Worm (Caenorhabditis elegans): ENCODE results near the gene F17C11.2.

The F17C11.2 gene

ce11 chrV:10958322-10958900, 10.4 kb downstream of the F17C11.2 start, which contains the start of gene pigt-1:
TSS of gene pigt-1 (minus strand) at chrV:10958821.
- TF ChIP-seq M03D4.4 (tag; optimal IDR thresholded peaks at IDR 0.05) (no peak), nhr-12 (tag; optimal IDR thresholded peaks at IDR 0.05) (no peak), drap-1 (GFP tag; optimal IDR thresholded peaks at IDR 0.05) (no peak), lsy-2 (tag; optimal IDR thresholded peaks at IDR 0.05) (no peak), ceh-43 (GFP tag; optimal IDR thresholded peaks at IDR 0.05) (no peak), tbx-8 (GFP tag; optimal IDR thresholded peaks at IDR 0.05) (no peak), lin-13 (tag; optimal IDR thresholded peaks at IDR 0.05) (no peak), cnd-1 (tag; optimal IDR thresholded peaks at IDR 0.05) (no peak), ztf-11 (tag; optimal IDR thresholded peaks at IDR 0.05) (no peak), ceh-83 (GFP tag; optimal IDR thresholded peaks at IDR 0.05) (no peak)

ce11 chrV:10960544-10960943, 12.5 kb downstream of the F17C11.2 start, which contains the start of gene vps-36:
TSS of gene vps-36 (minus strand) at chrV:10960669.
- TF ChIP-seq tbx-8 (GFP tag; optimal IDR thresholded peaks at IDR 0.05) (no peak), ceh-83 (GFP tag; optimal IDR thresholded peaks at IDR 0.05) (no peak), snpc-4 (tag; optimal IDR thresholded peaks at IDR 0.05) (no peak), nhr-76 (tag; optimal IDR thresholded peaks at IDR 0.05) (no peak), ces-1 (GFP tag; optimal IDR thresholded peaks at IDR 0.05) (no peak), nhr-12 (tag; optimal IDR thresholded peaks at IDR 0.05) (no peak), mep-1 (tag; optimal IDR thresholded peaks at IDR 0.05) (no peak), lin-13 (tag; optimal IDR thresholded peaks at IDR 0.05) (no peak), nhr-28 (tag; optimal IDR thresholded peaks at IDR 0.05) (no peak), elt-1 (tag; optimal IDR thresholded peaks at IDR 0.05; ENCODE audit: borderline replicate concordance, insufficient read depth) (no peak), M03D4.4 (tag; optimal IDR thresholded peaks at IDR 0.05) (no peak), zip-8 (tag; optimal IDR thresholded peaks at IDR 0.05) (no peak), nhr-2 (tag; optimal IDR thresholded peaks at IDR 0.05) (no peak), cnd-1 (tag; optimal IDR thresholded peaks at IDR 0.05) (no peak), mab-5 (tag; optimal IDR thresholded peaks at IDR 0.05) (no peak)

- TF ChIP-seq ces-1 (GFP tag; optimal IDR thresholded peaks at IDR 0.05): peak; percentile 80
- no peak for TF ChIP-seq M03D4.4 (tag; optimal IDR thresholded peaks at IDR 0.05)
- no peak for TF ChIP-seq snpc-4 (tag; optimal IDR thresholded peaks at IDR 0.05)
- no peak for TF ChIP-seq lin-32 (GFP tag; optimal IDR thresholded peaks at IDR 0.05)
- TF ChIP-seq hlh-1 (tag; optimal IDR thresholded peaks at IDR 0.05): no peak
- TF ChIP-seq nhr-28 (tag; optimal IDR thresholded peaks at IDR 0.05): no peak
- peak; percentile 24 for TF ChIP-seq mls-2 (tag; optimal IDR thresholded peaks at IDR 0.05)
- TF ChIP-seq unc-120 (tag; optimal IDR thresholded peaks at IDR 0.05; ENCODE audit: poor library complexity, severe bottlenecking): peak; percentile 88
- TF ChIP-seq sptf-1 (tag; optimal IDR thresholded peaks at IDR 0.05): peak; percentile 26
- TF ChIP-seq mep-1 (tag; optimal IDR thresholded peaks at IDR 0.05): no peak
- no peak for TF ChIP-seq nhr-237 (tag; optimal IDR thresholded peaks at IDR 0.05)
- no peak for TF ChIP-seq ztf-11 (tag; optimal IDR thresholded peaks at IDR 0.05)
- TF ChIP-seq drap-1 (GFP tag; optimal IDR thresholded peaks at IDR 0.05): peak; percentile 43
- TF ChIP-seq nhr-76 (tag; optimal IDR thresholded peaks at IDR 0.05): no peak
Observed at ce11 chrV:10961448-10961870, 13.4 kb downstream of the F17C11.2 start.

- TF ChIP-seq lsy-2 (tag; optimal IDR thresholded peaks at IDR 0.05) (no peak), mab-5 (tag; optimal IDR thresholded peaks at IDR 0.05) (no peak), nhr-2 (tag; optimal IDR thresholded peaks at IDR 0.05) (no peak), sem-2 (GFP tag; optimal IDR thresholded peaks at IDR 0.05) (no peak), sptf-1 (tag; optimal IDR thresholded peaks at IDR 0.05) (no peak), unc-120 (tag; optimal IDR thresholded peaks at IDR 0.05; ENCODE audit: poor library complexity, severe bottlenecking) (peak; percentile 23), mls-2 (tag; optimal IDR thresholded peaks at IDR 0.05) (no peak), ceh-83 (GFP tag; optimal IDR thresholded peaks at IDR 0.05) (no peak), ceh-43 (GFP tag; optimal IDR thresholded peaks at IDR 0.05) (no peak), ces-1 (GFP tag; optimal IDR thresholded peaks at IDR 0.05) (no peak), blmp-1 (tag; optimal IDR thresholded peaks at IDR 0.05) (no peak), mep-1 (tag; optimal IDR thresholded peaks at IDR 0.05) (peak; percentile 98), flh-1 (GFP tag; optimal IDR thresholded peaks at IDR 0.05) (no peak), lin-32 (GFP tag; optimal IDR thresholded peaks at IDR 0.05) (no peak), zip-8 (tag; optimal IDR thresholded peaks at IDR 0.05) (no peak), nhr-237 (tag; optimal IDR thresholded peaks at IDR 0.05) (peak; percentile 94), unc-62 (GFP tag; optimal IDR thresholded peaks at IDR 0.05) (no peak), ceh-39 (tag; optimal IDR thresholded peaks at IDR 0.05) (no peak), nhr-76 (tag; optimal IDR thresholded peaks at IDR 0.05) (no peak), nhr-28 (tag; optimal IDR thresholded peaks at IDR 0.05) (no peak), tbx-8 (GFP tag; optimal IDR thresholded peaks at IDR 0.05) (no peak), nhr-12 (tag; optimal IDR thresholded peaks at IDR 0.05) (no peak), bed-3 (GFP tag; optimal IDR thresholded peaks at IDR 0.05) (no peak), elt-1 (tag; optimal IDR thresholded peaks at IDR 0.05; ENCODE audit: borderline replicate concordance, insufficient read depth) (no peak), M03D4.4 (tag; optimal IDR thresholded peaks at IDR 0.05) (peak; percentile 53), unc-39 (tag; optimal IDR thresholded peaks at IDR 0.05) (no peak), lin-13 (tag; optimal IDR thresholded peaks at IDR 0.05) (peak; percentile 96), hlh-1 (tag; optimal IDR thresholded peaks at IDR 0.05) (peak; percentile 81), drap-1 (GFP tag; optimal IDR thresholded peaks at IDR 0.05) (peak; percentile 39), ham-2 (GFP tag; optimal IDR thresholded peaks at IDR 0.05) (peak; percentile 20), pha-4 (tag; optimal IDR thresholded peaks at IDR 0.05) (peak; percentile 97), elt-3 (tag; optimal IDR thresholded peaks at IDR 0.05) (peak; percentile 62), cnd-1 (tag; optimal IDR thresholded peaks at IDR 0.05) (peak; percentile 47), snpc-4 (tag; optimal IDR thresholded peaks at IDR 0.05) (no peak), ztf-11 (tag; optimal IDR thresholded peaks at IDR 0.05) (no peak)
Observed at ce11 chrV:10965501-10965900, 17.5 kb downstream of the F17C11.2 start, which contains the start of the genes ctf-4 and eef-1G. TSS of gene ctf-4 (minus strand) at chrV:10965539. TSS of gene eef-1G (plus strand) at chrV:10965719.

All from whole organism, mixed stage, embryonic.